Fruit fly (Drosophila melanogaster) whole organism, embryonic: ENCODE results near the gene CG10492.
A peak's percentile ranks its signal among the peaks of the same experiment; 100 is the strongest.

Source experiments
- Blimp-1 ChIP-seq: fragments of 200-800 bp; sonication (Bioruptor generic); optimal IDR thresholded peaks from 3 replicates; lab custom pipeline; 2018; ENCODE audit warnings: missing biosample characterization, missing genetic modification characterization, mild to moderate bottlenecking, moderate library complexity, missing genetic modification reagents
- CG11456 ChIP-seq: fragments of 200-800 bp; sonication (Bioruptor generic); IDR thresholded peaks from 3 replicates; pipeline ENCODE4 v1.3.6; 2022; ENCODE audit warnings: missing biosample characterization, missing genetic modification characterization
- CG12299 ChIP-seq: fragments of 200-800 bp; sonication (Bioruptor generic); optimal IDR thresholded peaks from 2 replicates; lab custom pipeline; 2018; ENCODE audit warnings: missing biosample characterization, mild to moderate bottlenecking, missing genetic modification characterization
- CG13123 ChIP-seq: fragments of 200-800 bp; sonication (Bioruptor generic); optimal IDR thresholded peaks from 2 replicates; lab custom pipeline; 2016; ENCODE audit warnings: missing biosample characterization, missing genetic modification characterization
- CG13296 ChIP-seq: fragments of 200-800 bp; sonication (Bioruptor generic); optimal IDR thresholded peaks from 3 replicates; lab custom pipeline; 2018; ENCODE audit warnings: missing biosample characterization, mild to moderate bottlenecking, missing genetic modification characterization
- CG13624 ChIP-seq: fragments of 200-800 bp; sonication (Bioruptor generic); optimal IDR thresholded peaks from 2 replicates; lab custom pipeline; 2016; ENCODE audit warnings: missing biosample characterization, missing genetic modification characterization
- CG13894 ChIP-seq: fragments of 200-800 bp; sonication (Bioruptor generic); optimal IDR thresholded peaks from 3 replicates; lab custom pipeline; 2018; ENCODE audit warnings: missing biosample characterization, mild to moderate bottlenecking, missing genetic modification characterization, moderate library complexity
- CG18262 ChIP-seq: fragments of 200-800 bp; optimal IDR thresholded peaks from 3 replicates; lab custom pipeline; 2019; ENCODE audit warnings: missing biosample characterization, mild to moderate bottlenecking, missing genetic modification characterization, moderate library complexity
- CG2875 ChIP-seq: fragments of 200-800 bp; sonication (Bioruptor generic); optimal IDR thresholded peaks from 2 replicates; lab custom pipeline; 2017; ENCODE audit warnings: missing biosample characterization, mild to moderate bottlenecking, missing genetic modification characterization, missing genetic modification reagents
- CG32772 ChIP-seq: fragments of 200-800 bp; sonication (Bioruptor generic); IDR thresholded peaks from 2 replicates; pipeline ENCODE4 v1.3.6; 2022; ENCODE audit warnings: missing biosample characterization, missing genetic modification characterization
- CG3281 ChIP-seq: fragments of 200-800 bp; sonication (Bioruptor generic); optimal IDR thresholded peaks from 3 replicates; lab custom pipeline; 2017; ENCODE audit warnings: missing biosample characterization, mild to moderate bottlenecking, missing genetic modification characterization
- CG34224 ChIP-seq: fragments of 200-800 bp; sonication (Bioruptor generic); IDR thresholded peaks from 3 replicates; pipeline ENCODE4 v1.3.6; 2022; ENCODE audit warnings: missing biosample characterization, missing genetic modification characterization; ENCODE audit not compliant: partially characterized antibody
- CG4707 ChIP-seq: fragments of 200-800 bp; sonication (Bioruptor generic); optimal IDR thresholded peaks from 2 replicates; lab custom pipeline; 2018; ENCODE audit warnings: missing biosample characterization, mild to moderate bottlenecking, missing genetic modification characterization, moderate library complexity
- CG6813 ChIP-seq: fragments of 200-800 bp; sonication (Bioruptor generic); optimal IDR thresholded peaks from 2 replicates; lab custom pipeline; 2017; ENCODE audit warnings: missing biosample characterization, missing genetic modification characterization, mild to moderate bottlenecking, moderate library complexity, missing genetic modification reagents
- CG7556 ChIP-seq: fragments of 200-800 bp; sonication (Bioruptor generic); optimal IDR thresholded peaks from 2 replicates; lab custom pipeline; 2017; ENCODE audit warnings: missing biosample characterization, mild to moderate bottlenecking, missing genetic modification characterization
- CG7987 ChIP-seq: fragments of 200-800 bp; sonication (Bioruptor generic); optimal IDR thresholded peaks from 2 replicates; lab custom pipeline; 2018; ENCODE audit warnings: missing biosample characterization, mild to moderate bottlenecking, missing genetic modification characterization, moderate library complexity
- CG8290 ChIP-seq, 3 experiments: fragments of 200-800 bp; sonication (Bioruptor generic); optimal IDR thresholded peaks; 2 replicates each; lab custom pipeline; 2016 to 2019; ENCODE audit warnings: missing biosample characterization in 3 of 3, missing genetic modification characterization in 3 of 3, mild to moderate bottlenecking in 2 of 3, moderate library complexity in 1 of 3
- CG8359 ChIP-seq: fragments of 200-800 bp; sonication (Bioruptor generic); optimal IDR thresholded peaks from 2 replicates; lab custom pipeline; 2017; ENCODE audit warnings: missing biosample characterization, mild to moderate bottlenecking, missing genetic modification characterization, borderline replicate concordance
- CG9817 ChIP-seq: fragments of 200-800 bp; sonication (Bioruptor generic); optimal IDR thresholded peaks from 2 replicates; lab custom pipeline; 2018; ENCODE audit warnings: missing biosample characterization, mild to moderate bottlenecking, missing genetic modification characterization, moderate library complexity
- CTCF ChIP-seq: fragments of 200-800 bp; sonication (Bioruptor generic); optimal IDR thresholded peaks from 2 replicates; lab custom pipeline; 2017; ENCODE audit warnings: missing biosample characterization, mild to moderate bottlenecking, missing genetic modification characterization, moderate library complexity
- D ChIP-seq, 2 experiments: fragments of 200-800 bp in 1 of 2; fragments of >200 bp in 1 of 2; sonication (Bioruptor generic) in 1 of 2; optimal IDR thresholded peaks; 2 replicates in 1 of 2; 3 replicates in 1 of 2; lab custom pipeline; 2017; ENCODE audit warnings: mild to moderate bottlenecking in 1 of 2, missing biosample characterization in 1 of 2, missing genetic modification characterization in 1 of 2, missing genetic modification reagents in 1 of 2
- D19A ChIP-seq: fragments of 200-800 bp; optimal IDR thresholded peaks from 3 replicates; lab custom pipeline; 2019; ENCODE audit warnings: missing biosample characterization, mild to moderate bottlenecking, missing genetic modification characterization, moderate library complexity
- Doc2 ChIP-seq: fragments of 200-800 bp; sonication (Bioruptor generic); IDR thresholded peaks from 2 replicates; pipeline ENCODE4 v1.3.6; 2022; ENCODE audit warnings: missing biosample characterization, missing genetic modification characterization
- Dp ChIP-seq: fragments of 200-800 bp; sonication (Bioruptor generic); optimal IDR thresholded peaks from 2 replicates; lab custom pipeline; 2018; ENCODE audit warnings: missing biosample characterization, mild to moderate bottlenecking, missing genetic modification characterization, moderate library complexity
- Hmx ChIP-seq: fragments of 200-800 bp; sonication (Bioruptor generic); optimal IDR thresholded peaks from 2 replicates; lab custom pipeline; 2016; ENCODE audit warnings: missing biosample characterization, missing genetic modification characterization
- Lhr ChIP-seq: fragments of 200-800 bp; sonication (Bioruptor generic); optimal IDR thresholded peaks from 3 replicates; lab custom pipeline; 2017; ENCODE audit warnings: mild to moderate bottlenecking, missing biosample characterization, missing genetic modification reagents, missing genetic modification characterization
- PHDP ChIP-seq: fragments of 200-800 bp; sonication (Bioruptor generic); optimal IDR thresholded peaks from 3 replicates; lab custom pipeline; 2018; ENCODE audit warnings: missing biosample characterization, mild to moderate bottlenecking, missing genetic modification characterization, moderate library complexity
- Spps ChIP-seq: fragments of 200-800 bp; sonication (Bioruptor generic); optimal IDR thresholded peaks from 2 replicates; lab custom pipeline; 2018; ENCODE audit warnings: missing biosample characterization, mild to moderate bottlenecking, missing genetic modification characterization
- Tbp ChIP-seq: fragments of >200 bp; optimal IDR thresholded peaks from 2 replicates; lab custom pipeline; 2018; ENCODE audit warnings: missing biosample characterization, missing genetic modification characterization
- abd-A ChIP-seq: fragments of 200-800 bp; sonication (Bioruptor generic); optimal IDR thresholded peaks from 3 replicates; lab custom pipeline; 2019; ENCODE audit warnings: missing biosample characterization, mild to moderate bottlenecking, missing genetic modification characterization, moderate library complexity
- cad ChIP-seq: fragments of >200 bp; optimal IDR thresholded peaks from 2 replicates; lab custom pipeline; 2017; ENCODE audit warnings: missing biosample characterization, missing genetic modification characterization
- chif ChIP-seq, 2 experiments: fragments of 200-800 bp; sonication (Bioruptor generic); optimal IDR thresholded peaks; 3 replicates each; lab custom pipeline; 2016; ENCODE audit warnings: missing biosample characterization in 2 of 2, missing genetic modification characterization in 2 of 2
- crol ChIP-seq: fragments of 200-800 bp; sonication (Bioruptor generic); IDR thresholded peaks from 2 replicates; pipeline ENCODE4 v1.3.6; 2022; ENCODE audit warnings: missing biosample characterization, missing genetic modification characterization
- crp ChIP-seq, 2 experiments: fragments of 200-800 bp; sonication (Bioruptor generic); optimal IDR thresholded peaks; 2 replicates in 1 of 2; 3 replicates in 1 of 2; lab custom pipeline; 2017; ENCODE audit warnings: missing biosample characterization in 2 of 2, missing genetic modification characterization in 2 of 2, mild to moderate bottlenecking in 1 of 2, moderate library complexity in 1 of 2
- da ChIP-seq: fragments of 200-800 bp; sonication (Bioruptor generic); optimal IDR thresholded peaks from 2 replicates; lab custom pipeline; 2016; ENCODE audit warnings: missing biosample characterization, missing genetic modification characterization
- dysf ChIP-seq: fragments of 200-800 bp; sonication (Bioruptor generic); IDR thresholded peaks from 3 replicates; pipeline ENCODE4 v1.3.6; 2022; ENCODE audit warnings: missing biosample characterization, missing genetic modification characterization
- ems ChIP-seq: fragments of 200-800 bp; sonication (Bioruptor generic); optimal IDR thresholded peaks from 3 replicates; lab custom pipeline; 2016; ENCODE audit warnings: missing biosample characterization, missing genetic modification characterization
- fd3F ChIP-seq: fragments of 200-800 bp; sonication (Bioruptor generic); optimal IDR thresholded peaks from 2 replicates; lab custom pipeline; 2018; ENCODE audit warnings: missing biosample characterization, mild to moderate bottlenecking, missing genetic modification characterization, moderate library complexity
- fu2 ChIP-seq: fragments of 200-800 bp; sonication (Bioruptor generic); optimal IDR thresholded peaks from 2 replicates; lab custom pipeline; 2016; ENCODE audit warnings: missing biosample characterization, missing genetic modification characterization
- gsb ChIP-seq: fragments of 200-800 bp; sonication (Bioruptor generic); IDR thresholded peaks from 2 replicates; pipeline ENCODE4 v1.3.6; 2022; ENCODE audit warnings: missing biosample characterization, missing genetic modification characterization
- insv ChIP-seq, 2 experiments: fragments of 200-800 bp; sonication (Bioruptor generic); optimal IDR thresholded peaks; 3 replicates each; lab custom pipeline; 2016 to 2018; ENCODE audit warnings: missing biosample characterization in 2 of 2, missing genetic modification characterization in 2 of 2
- kay ChIP-seq: fragments of 200-800 bp; sonication (Bioruptor generic); optimal IDR thresholded peaks from 2 replicates; lab custom pipeline; 2016; ENCODE audit warnings: missing biosample characterization, missing genetic modification characterization
- lab ChIP-seq: fragments of 200-800 bp; sonication (Bioruptor generic); optimal IDR thresholded peaks from 3 replicates; lab custom pipeline; 2017; ENCODE audit warnings: missing biosample characterization, missing genetic modification characterization, mild to moderate bottlenecking, moderate library complexity, missing genetic modification reagents
- luna ChIP-seq: fragments of 200-800 bp; sonication (Bioruptor generic); optimal IDR thresholded peaks from 2 replicates; lab custom pipeline; 2016; ENCODE audit warnings: missing biosample characterization, missing genetic modification characterization
- peb ChIP-seq: fragments of 200-800 bp; sonication (Bioruptor generic); IDR thresholded peaks from 2 replicates; pipeline ENCODE4 v1.3.6; 2022; ENCODE audit warnings: missing biosample characterization, missing genetic modification characterization
- phol ChIP-seq: fragments of 200-800 bp; sonication (Bioruptor generic); optimal IDR thresholded peaks from 3 replicates; lab custom pipeline; 2018; ENCODE audit warnings: missing biosample characterization, mild to moderate bottlenecking, missing genetic modification characterization, moderate library complexity
- pros ChIP-seq: fragments of 200-800 bp; sonication (Bioruptor generic); optimal IDR thresholded peaks from 3 replicates; lab custom pipeline; 2019; ENCODE audit warnings: missing biosample characterization, mild to moderate bottlenecking, missing genetic modification characterization, moderate library complexity
- sna ChIP-seq: fragments of 200-800 bp; sonication (Bioruptor generic); IDR thresholded peaks from 2 replicates; pipeline ENCODE4 v1.3.6; 2022; ENCODE audit warnings: missing biosample characterization, missing genetic modification characterization; ENCODE audit not compliant: partially characterized antibody
- tin ChIP-seq: fragments of 200-800 bp; sonication (Bioruptor generic); optimal IDR thresholded peaks from 3 replicates; lab custom pipeline; 2016; ENCODE audit warnings: missing biosample characterization, missing genetic modification characterization
- zfh1 ChIP-seq: fragments of 200-800 bp; sonication (Bioruptor generic); IDR thresholded peaks from 3 replicates; pipeline ENCODE4 v1.3.6; 2022; ENCODE audit warnings: missing biosample characterization, missing genetic modification characterization

Gene CG10492

DNA sequence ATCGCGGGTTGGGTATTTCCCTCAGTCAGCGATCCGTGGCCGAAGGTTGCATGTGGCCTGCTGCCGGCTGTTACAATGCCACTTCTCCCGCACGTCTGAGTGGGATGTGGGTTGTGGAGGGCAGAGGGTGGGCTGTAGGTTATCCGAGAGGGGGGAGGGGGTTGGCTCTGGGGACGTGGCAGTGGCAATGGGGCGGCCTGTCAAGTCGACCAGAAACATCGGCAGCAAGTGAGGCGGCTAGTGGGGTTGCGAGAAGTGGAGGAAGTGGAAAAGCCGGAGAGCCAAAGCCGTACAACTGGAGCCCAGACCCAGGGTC lies 29.2 kb upstream of the CG10492 start (continued):
- TF ChIP-seq da (GFP tag; lab: Kevin White, UChicago) (no peak), Spps (no peak), CG3281 (GFP tag; lab: Kevin White, UChicago) (no peak), Blimp-1 (GFP tag; lab: Kevin White, UChicago) (no peak), CG13296 (GFP tag; lab: Kevin White, UChicago) (no peak), pros (no peak), crol (GFP tag; lab: Robert Waterston, UW) (peak; percentile 86), ems (GFP tag; lab: Kevin White, UChicago) (no peak), cad (GFP tag; lab: Kevin White, UChicago) (no peak), CG13894 (tag; lab: Kevin White, UChicago) (no peak), fd3F (GFP tag; lab: Kevin White, UChicago) (no peak), Dp (GFP tag; lab: Kevin White, UChicago) (no peak), CG2875 (GFP tag; lab: Kevin White, UChicago) (no peak), CG12299 (no peak), gsb (GFP tag; lab: Robert Waterston, UW) (no peak), Tbp (GFP tag; lab: Kevin White, UChicago) (no peak), zfh1 (GFP tag; lab: Robert Waterston, UW) (no peak), kay (GFP tag; lab: Kevin White, UChicago) (no peak), chif (GFP tag; optimal IDR thresholded peaks at IDR 0.05; lab: Kevin White, UChicago) (no peak), dysf (peak; percentile 2; the same call in 1 of the 3 replicates), sna (GFP tag; lab: Robert Waterston, UW) (no peak), peb (GFP tag; lab: Robert Waterston, UW) (no peak), CG4707 (GFP tag; lab: Kevin White, UChicago) (no peak), CG8359 (GFP tag; lab: Kevin White, UChicago) (no peak), fu2 (no peak), Hmx (GFP tag; lab: Kevin White, UChicago) (no peak), phol (no peak), CG7556 (GFP tag; lab: Kevin White, UChicago) (peak; percentile 60), D (optimal IDR thresholded peaks at IDR 0.05; lab: Kevin White, UChicago) (no peak), D (GFP tag; optimal IDR thresholded peaks at IDR 0.05; lab: Kevin White, UChicago) (no peak), CG7987 (no peak), crp (GFP tag; optimal IDR thresholded peaks at IDR 0.05; lab: Kevin White, UChicago) (no peak), CG9817 (tag; lab: Kevin White, UChicago) (no peak), abd-A (peak; percentile 42), Doc2 (GFP tag; lab: Robert Waterston, UW) (no peak), CTCF (GFP tag; lab: Kevin White, UChicago) (no peak), Lhr (GFP tag; lab: Kevin White, UChicago) (no peak), tin (GFP tag; lab: Kevin White, UChicago) (no peak), CG13624 (no peak), CG8290 (GFP tag; optimal IDR thresholded peaks at IDR 0.05; lab: Kevin White, UChicago) (no peak), CG8290 (tag; optimal IDR thresholded peaks at IDR 0.05; lab: Kevin White, UChicago) (no peak), D19A (tag; lab: Kevin White, UChicago) (peak; percentile 6), CG6813 (no peak), CG34224 (GFP tag; lab: Robert Waterston, UW) (no peak), CG32772 (GFP tag; lab: Robert Waterston, UW) (0 out of 2 replicates have a peak, but pooled peaks have one; percentile 0), insv (GFP tag; optimal IDR thresholded peaks at IDR 0.05; lab: Kevin White, UChicago) (no peak), luna (GFP tag; lab: Kevin White, UChicago) (no peak), CG11456 (GFP tag; lab: Robert Waterston, UW) (peak; percentile 39; the same call in 1 of the 3 replicates), CG13123 (GFP tag; lab: Kevin White, UChicago) (no peak), lab (GFP tag; lab: Kevin White, UChicago) (peak; percentile 19), PHDP (no peak), CG18262 (tag; lab: Kevin White, UChicago) (no peak)
